Fruit fly (Drosophila melanogaster): ENCODE results near the gene CG14042.

The CG14042 gene

dm6 chr2L:5054953-5055352, 17.4 kb downstream of the CG14042 start, which contains the start of the genes CG14036 and His3.3A (continued):
- peak; percentile 52; the same call in 2 of the 3 replicates for TF ChIP-seq knrl (GFP tag; IDR thresholded peaks at IDR 0.05; ENCODE audit: partially characterized antibody)
- TF ChIP-seq CG31441 (GFP tag; IDR thresholded peaks at IDR 0.05): no peak
- TF ChIP-seq CG34422 (GFP tag; IDR thresholded peaks at IDR 0.05): peak; percentile 75; the same call in 2 of the 3 replicates
- TF ChIP-seq sc (optimal IDR thresholded peaks at IDR 0.05): no peak
- TF ChIP-seq sc (GFP tag; optimal IDR thresholded peaks at IDR 0.05): no peak
- TF ChIP-seq nom (GFP tag; optimal IDR thresholded peaks at IDR 0.05): peak; percentile 29
- TF ChIP-seq chm (GFP tag; IDR thresholded peaks at IDR 0.05): peak; percentile 27; the same call in 1 of the 2 replicates
- TF ChIP-seq sd (tag; optimal IDR thresholded peaks at IDR 0.05): peak; percentile 86
- TF ChIP-seq Myb (GFP tag; optimal IDR thresholded peaks at IDR 0.05): peak; percentile 75
- peak; percentile 87 for TF ChIP-seq Med (GFP tag)
- TF ChIP-seq CG9817 (tag; optimal IDR thresholded peaks at IDR 0.05): peak; percentile 11
- TF ChIP-seq CG9797 (GFP tag; optimal IDR thresholded peaks at IDR 0.05): peak; percentile 97
- peak; percentile 69 for TF ChIP-seq CG16813 (GFP tag; IDR thresholded peaks at IDR 0.05; ENCODE audit: partially characterized antibody)
- TF ChIP-seq tna (GFP tag; IDR thresholded peaks at IDR 0.05; ENCODE audit: partially characterized antibody): peak; percentile 59; the same call in 1 of the 2 replicates
- TF ChIP-seq Hmr (GFP tag; optimal IDR thresholded peaks at IDR 0.05): peak; percentile 42
- peak; percentile 49; the same call in 1 of the 3 replicates for TF ChIP-seq Doc3 (GFP tag; IDR thresholded peaks at IDR 0.05; ENCODE audit: partially characterized antibody)
- 0 out of 2 replicates have a peak, but pooled peaks have one; percentile 47 for TF ChIP-seq vvl (GFP tag; IDR thresholded peaks at IDR 0.05)
- no peak for TF ChIP-seq kay (GFP tag; optimal IDR thresholded peaks at IDR 0.05)
- peak; percentile 100 for TF ChIP-seq wek (GFP tag; optimal IDR thresholded peaks at IDR 0.05)
- no peak for TF ChIP-seq CG6654 (GFP tag; optimal IDR thresholded peaks at IDR 0.05)
- peak; percentile 21 for TF ChIP-seq pho (GFP tag; optimal IDR thresholded peaks at IDR 0.05)
- peak; percentile 64; the same call in 1 of the 2 replicates for TF ChIP-seq amos (GFP tag; IDR thresholded peaks at IDR 0.05; ENCODE audit: partially characterized antibody)
- no peak for TF ChIP-seq CG18262 (tag; optimal IDR thresholded peaks at IDR 0.05)
- TF ChIP-seq pan (optimal IDR thresholded peaks at IDR 0.05): no peak
- TF ChIP-seq pan (GFP tag; optimal IDR thresholded peaks at IDR 0.05 in 1 of 2, IDR thresholded peaks at IDR 0.05 in 1 of 2): peak in 1 of 2 experiments; percentile 36
- peak; percentile 4 for TF ChIP-seq PHDP (tag; optimal IDR thresholded peaks at IDR 0.05)
- TF ChIP-seq Bgb (GFP tag; IDR thresholded peaks at IDR 0.05; ENCODE audit: partially characterized antibody): peak; percentile 75
- 0 out of 3 replicates have a peak, but pooled peaks have one; percentile 11 for TF ChIP-seq CG11695 (GFP tag; IDR thresholded peaks at IDR 0.05)
- peak in 1 of 2 experiments; percentile 77 for TF ChIP-seq crp (GFP tag; optimal IDR thresholded peaks at IDR 0.05)
- TF ChIP-seq CG3847 (GFP tag; IDR thresholded peaks at IDR 0.05): peak; percentile 35; the same call in 1 of the 2 replicates
- peak; percentile 46 for TF ChIP-seq CG2712 (tag; optimal IDR thresholded peaks at IDR 0.05)
- TF ChIP-seq stwl (tag; optimal IDR thresholded peaks at IDR 0.05): peak; percentile 72
- TF ChIP-seq lilli (GFP tag; optimal IDR thresholded peaks at IDR 0.05): peak; percentile 38
- no peak for TF ChIP-seq ab (GFP tag; optimal IDR thresholded peaks at IDR 0.05)
- TF ChIP-seq peb (GFP tag; IDR thresholded peaks at IDR 0.05): no peak
- TF ChIP-seq ara (GFP tag; IDR thresholded peaks at IDR 0.05): no peak
- TF ChIP-seq CG1603 (tag; optimal IDR thresholded peaks at IDR 0.05): peak; percentile 100
- peak; percentile 20 for TF ChIP-seq nerfin-1 (tag; optimal IDR thresholded peaks at IDR 0.05)
- peak; percentile 48 for TF ChIP-seq Fer1 (GFP tag; optimal IDR thresholded peaks at IDR 0.05)
- TF ChIP-seq CG8765 (GFP tag; IDR thresholded peaks at IDR 0.05): no peak
- TF ChIP-seq sob (GFP tag; IDR thresholded peaks at IDR 0.05): 0 out of 2 replicates have a peak, but pooled peaks have one; percentile 22
- TF ChIP-seq ro (GFP tag; IDR thresholded peaks at IDR 0.05): no peak
- TF ChIP-seq chinmo (GFP tag; IDR thresholded peaks at IDR 0.05; ENCODE audit: partially characterized antibody): peak; percentile 68; the same call in 1 of the 4 replicates
- peak; percentile 6 for TF ChIP-seq CG17802 (tag; optimal IDR thresholded peaks at IDR 0.05)
- TF ChIP-seq lab (GFP tag; optimal IDR thresholded peaks at IDR 0.05): peak; percentile 35
- peak; percentile 30 for TF ChIP-seq ftz-f1 (GFP tag; optimal IDR thresholded peaks at IDR 0.05)
- no peak for TF ChIP-seq Oli (tag; optimal IDR thresholded peaks at IDR 0.05)
- peak; percentile 80 for TF ChIP-seq CG34224 (GFP tag; IDR thresholded peaks at IDR 0.05; ENCODE audit: partially characterized antibody)
- TF ChIP-seq Xrp1 (GFP tag; IDR thresholded peaks at IDR 0.05): no peak
